Fruit fly (Drosophila melanogaster): Measurements from ENCODE around the gene CG5466.

The CG5466 gene

DNA sequence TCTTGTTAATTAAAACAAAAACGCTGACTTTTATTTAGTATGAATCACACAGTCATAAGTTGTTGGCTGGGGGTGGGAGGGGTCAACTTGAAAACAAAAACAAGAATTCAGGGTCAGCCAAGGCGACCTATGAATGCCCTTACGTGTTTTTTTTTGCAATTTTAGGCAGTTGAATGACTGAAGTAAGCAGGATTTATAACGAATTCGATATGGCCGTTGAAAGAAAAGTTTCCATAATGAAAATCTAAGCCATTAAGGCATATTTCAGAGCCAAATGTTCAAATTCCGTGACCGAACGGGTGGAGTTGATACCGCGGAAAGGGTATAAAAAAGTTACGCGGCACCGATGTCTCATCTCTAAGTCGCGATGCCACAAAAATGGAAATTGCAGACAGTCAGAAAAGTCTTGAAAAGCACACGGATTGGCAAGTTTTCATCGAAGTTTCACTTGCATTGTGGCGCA lies 16.3 kb downstream of the CG5466 start (continued):
- no peak for TF ChIP-seq pita (GFP tag; optimal IDR thresholded peaks at IDR 0.05)
- peak; percentile 66 for TF ChIP-seq CG16863 (GFP tag; optimal IDR thresholded peaks at IDR 0.05)
- TF ChIP-seq oc (tag; optimal IDR thresholded peaks at IDR 0.05) = no peak
- no peak for TF ChIP-seq Sin3A (optimal IDR thresholded peaks at IDR 0.05)
- no peak for TF ChIP-seq CG31365 (tag; optimal IDR thresholded peaks at IDR 0.05)
- peak; percentile 66; the same call in 1 of the 3 replicates for TF ChIP-seq gce (GFP tag; IDR thresholded peaks at IDR 0.05)
- no peak for TF ChIP-seq H15 (GFP tag; IDR thresholded peaks at IDR 0.05)
- peak; percentile 91 for TF ChIP-seq sens (GFP tag)
- no peak for TF ChIP-seq CG8281 (tag; optimal IDR thresholded peaks at IDR 0.05)
- peak; percentile 32 for TF ChIP-seq jing (GFP tag; optimal IDR thresholded peaks at IDR 0.05)
- TF ChIP-seq Oaz (GFP tag; IDR thresholded peaks at IDR 0.05) = 0 out of 2 replicates have a peak, but pooled peaks have one; percentile 6
- no peak for TF ChIP-seq fru (optimal IDR thresholded peaks at IDR 0.05)
- TF ChIP-seq Xbp1 (GFP tag; optimal IDR thresholded peaks at IDR 0.05) = peak; percentile 84
- peak; percentile 66 for TF ChIP-seq CG5245 (GFP tag; optimal IDR thresholded peaks at IDR 0.05)
- no peak for TF ChIP-seq stwl (tag; optimal IDR thresholded peaks at IDR 0.05)
- TF ChIP-seq crp (GFP tag; optimal IDR thresholded peaks at IDR 0.05) = no peak
- no peak for TF ChIP-seq grau (tag; optimal IDR thresholded peaks at IDR 0.05)
- TF ChIP-seq pum (GFP tag; optimal IDR thresholded peaks at IDR 0.05) = peak; percentile 59
- TF ChIP-seq CG2202 (tag; optimal IDR thresholded peaks at IDR 0.05) = peak; percentile 32
- TF ChIP-seq NK7.1 (GFP tag; optimal IDR thresholded peaks at IDR 0.05) = peak; percentile 39
- TF ChIP-seq cg (GFP tag; optimal IDR thresholded peaks at IDR 0.05) = no peak
- TF ChIP-seq HLH4C (GFP tag; IDR thresholded peaks at IDR 0.05; ENCODE audit: partially characterized antibody) = no peak
- TF ChIP-seq CG7372 (GFP tag; IDR thresholded peaks at IDR 0.05) = peak; percentile 53; the same call in 1 of the 2 replicates
- TF ChIP-seq Hey (tag; optimal IDR thresholded peaks at IDR 0.05) = no peak
- peak; percentile 48; the same call in 1 of the 2 replicates for TF ChIP-seq klu (GFP tag; IDR thresholded peaks at IDR 0.05)
- no peak for TF ChIP-seq CG15601 (tag; optimal IDR thresholded peaks at IDR 0.05)
- peak; percentile 14 for TF ChIP-seq Kr (GFP tag; optimal IDR thresholded peaks at IDR 0.05)
- TF ChIP-seq Aef1 (GFP tag; IDR thresholded peaks at IDR 0.05) = peak; percentile 84
- TF ChIP-seq az2 (GFP tag; optimal IDR thresholded peaks at IDR 0.05) = peak; percentile 67
- no peak for TF ChIP-seq tna (GFP tag; IDR thresholded peaks at IDR 0.05; ENCODE audit: partially characterized antibody)
- peak; percentile 37 for TF ChIP-seq CG6683 (GFP tag; optimal IDR thresholded peaks at IDR 0.05)
- no peak for TF ChIP-seq sna (GFP tag; IDR thresholded peaks at IDR 0.05; ENCODE audit: partially characterized antibody)
- peak; percentile 73 for TF ChIP-seq zfh2 (GFP tag; optimal IDR thresholded peaks at IDR 0.05)
- TF ChIP-seq jigr1 (GFP tag; IDR thresholded peaks at IDR 0.05) = no peak
- no peak for TF ChIP-seq CG15479 (GFP tag; optimal IDR thresholded peaks at IDR 0.05)
- TF ChIP-seq CG17829 (tag; optimal IDR thresholded peaks at IDR 0.05) = peak; percentile 34
- no peak for TF ChIP-seq trem (tag; optimal IDR thresholded peaks at IDR 0.05)
- TF ChIP-seq ato (GFP tag; IDR thresholded peaks at IDR 0.05; ENCODE audit: partially characterized antibody) = no peak
- TF ChIP-seq YL-1 (GFP tag; optimal IDR thresholded peaks at IDR 0.05) = peak; percentile 64
- TF ChIP-seq Blimp-1 (GFP tag; optimal IDR thresholded peaks at IDR 0.05) = no peak
- TF ChIP-seq CG12104 (GFP tag; optimal IDR thresholded peaks at IDR 0.05) = peak; percentile 34
- TF ChIP-seq Sry-β (GFP tag; optimal IDR thresholded peaks at IDR 0.05) = no peak
- TF ChIP-seq pros (GFP tag; optimal IDR thresholded peaks at IDR 0.05) = no peak
- TF ChIP-seq p53 (GFP tag; optimal IDR thresholded peaks at IDR 0.05) = peak; percentile 27
- peak; percentile 26 for TF ChIP-seq Mad (GFP tag; optimal IDR thresholded peaks at IDR 0.05)
- TF ChIP-seq CG6654 (GFP tag; optimal IDR thresholded peaks at IDR 0.05) = no peak
- peak; percentile 77 for TF ChIP-seq CG4424 (GFP tag; optimal IDR thresholded peaks at IDR 0.05)
- TF ChIP-seq en (GFP tag; optimal IDR thresholded peaks at IDR 0.05) = peak; percentile 6
- TF ChIP-seq CG18011 (GFP tag; optimal IDR thresholded peaks at IDR 0.05) = peak; percentile 16
- peak; percentile 54 for TF ChIP-seq CG12299 (tag; optimal IDR thresholded peaks at IDR 0.05)
- no peak for TF ChIP-seq zen2 (GFP tag; IDR thresholded peaks at IDR 0.05; ENCODE audit: partially characterized antibody)
